Worm (Caenorhabditis elegans) whole organism, L3 larva: ENCODE data around the gene viro-2.

Experiments used
- ama-1 ChIP-seq: fragments of 150-350 bp; optimal IDR thresholded peaks from 2 replicates; lab custom pipeline; 2018
- ceh-82 ChIP-seq: fragments of 150-350 bp; optimal IDR thresholded peaks from 2 replicates; lab custom pipeline; 2014; ENCODE audit warnings: missing biosample characterization, missing genetic modification characterization
- egl-27 ChIP-seq: sonication (generic microtip); optimal IDR thresholded peaks from 4 replicates; lab custom pipeline; 2017; ENCODE audit warnings: missing biosample characterization, missing genetic modification reagents, missing genetic modification characterization
- elt-2 ChIP-seq: sonication (generic microtip); optimal IDR thresholded peaks from 2 replicates; lab custom pipeline; 2016; ENCODE audit warnings: missing genetic modification reagents, mild to moderate bottlenecking, missing genetic modification characterization, missing compliant biosample characterization
- jun-1 ChIP-seq: fragments of 150-350 bp; optimal IDR thresholded peaks from 2 replicates; lab custom pipeline; 2014; ENCODE audit warnings: missing biosample characterization, missing genetic modification reagents, missing genetic modification characterization
- nhr-237 ChIP-seq: fragments of 150-350 bp; optimal IDR thresholded peaks from 2 replicates; lab custom pipeline; 2014; ENCODE audit warnings: missing biosample characterization, missing genetic modification characterization
- nhr-25 ChIP-seq: sonication (generic microtip); optimal IDR thresholded peaks from 2 replicates; lab custom pipeline; 2017; ENCODE audit warnings: missing biosample characterization, missing genetic modification characterization
- pqm-1 ChIP-seq: fragments of 150-350 bp; optimal IDR thresholded peaks from 2 replicates; lab custom pipeline; 2017; ENCODE audit warnings: missing biosample characterization, missing genetic modification characterization, inconsistent platforms
- tbx-2 ChIP-seq: sonication (generic microtip); optimal IDR thresholded peaks from 2 replicates; lab custom pipeline; 2016; ENCODE audit warnings: mild to moderate bottlenecking, missing genetic modification characterization, missing compliant biosample characterization
- ztf-11 ChIP-seq: fragments of 150-350 bp; optimal IDR thresholded peaks from 2 replicates; lab custom pipeline; 2014; ENCODE audit warnings: missing biosample characterization, missing genetic modification characterization

- no peak for TF ChIP-seq ceh-82
- TF ChIP-seq jun-1: no peak
- TF ChIP-seq nhr-237 (tag; lab: Kevin White, UChicago): no peak
- TF ChIP-seq tbx-2 (tag; lab: Kevin White, UChicago): no peak
- TF ChIP-seq ama-1 (lab: Kevin White, UChicago): no peak
- TF ChIP-seq ztf-11: no peak
- no peak for TF ChIP-seq elt-2 (tag; lab: Kevin White, UChicago)
- no peak for TF ChIP-seq nhr-25
- no peak for TF ChIP-seq pqm-1 (tag; lab: Kevin White, UChicago)
- TF ChIP-seq egl-27 (tag; lab: Kevin White, UChicago): no peak
Measured at ce11 chrIII:7091042-7091441, 37.7 kb upstream of the viro-2 start, which contains the start of gene ZK418.2.
